Worm (Caenorhabditis elegans) whole organism, late embryonic: ENCODE data around the gene F53H2.1.

Experiments
- ceh-2 ChIP-seq: sonication (generic microtip); optimal IDR thresholded peaks from 2 replicates; lab custom pipeline; 2016; ENCODE audit warnings: missing genotype, missing genetic modification characterization, missing compliant biosample characterization
- ceh-22 ChIP-seq: sonication (generic microtip); optimal IDR thresholded peaks from 2 replicates; lab custom pipeline; 2017; ENCODE audit warnings: missing biosample characterization, missing genetic modification characterization
- ceh-31 ChIP-seq: sonication (generic microtip); optimal IDR thresholded peaks from 2 replicates; lab custom pipeline; 2016; ENCODE audit warnings: missing genetic modification characterization, missing compliant biosample characterization
- ceh-45 ChIP-seq: fragments of 200-800 bp; sonication (Bioruptor generic); IDR thresholded peaks from 2 replicates; pipeline ENCODE4 v1.3.6; 2022; ENCODE audit warnings: missing genetic modification reagents, missing genetic modification characterization, missing compliant biosample characterization
- ceh-48 ChIP-seq: sonication (generic microtip); optimal IDR thresholded peaks from 2 replicates; lab custom pipeline; 2016; ENCODE audit warnings: missing genetic modification characterization, inconsistent platforms, missing compliant biosample characterization
- ceh-6 ChIP-seq: fragments of 200-800 bp; sonication (Bioruptor generic); optimal IDR thresholded peaks from 2 replicates; lab custom pipeline; 2018; ENCODE audit warnings: mild to moderate bottlenecking, missing genetic modification characterization, missing compliant biosample characterization
- lin-11 ChIP-seq: fragments of 200-800 bp; sonication (Bioruptor generic); optimal IDR thresholded peaks from 2 replicates; lab custom pipeline; 2018; ENCODE audit warnings: mild to moderate bottlenecking, missing genetic modification characterization, missing compliant biosample characterization
- nhr-11 ChIP-seq: fragments of 150-350 bp; optimal IDR thresholded peaks from 2 replicates; lab custom pipeline; 2014; ENCODE audit warnings: missing biosample characterization, missing genetic modification characterization
- npax-4 ChIP-seq: sonication (generic microtip); optimal IDR thresholded peaks from 2 replicates; lab custom pipeline; 2016; ENCODE audit warnings: missing genetic modification characterization, missing compliant biosample characterization
- pha-2 ChIP-seq: sonication (generic microtip); optimal IDR thresholded peaks from 2 replicates; lab custom pipeline; 2017; ENCODE audit warnings: mild to moderate bottlenecking, missing genetic modification characterization, missing compliant biosample characterization
- pha-4 ChIP-seq: fragments of 150-350 bp; optimal IDR thresholded peaks from 2 replicates; lab custom pipeline; 2018; ENCODE audit warnings: missing biosample characterization, missing genetic modification reagents, missing genetic modification characterization
- sox-4 ChIP-seq: sonication (generic microtip); optimal IDR thresholded peaks from 2 replicates; lab custom pipeline; 2017; ENCODE audit warnings: mild to moderate bottlenecking, missing genetic modification characterization, inconsistent platforms, missing compliant biosample characterization

F53H2.1 gene

ce11 chrV:20425183-20425400 is 37.6 kb downstream of the F53H2.1 start, which contains the start of the genes fce-2 and F48F5.8:
TSS of gene fce-2 (plus strand) at chrV:20425301.
TSS of gene F48F5.8 (plus strand) at chrV:20425342.
- TF ChIP-seq npax-4 (tag; lab: Kevin White, UChicago): no peak
- no peak for TF ChIP-seq ceh-22
- TF ChIP-seq lin-11 (tag; lab: Kevin White, UChicago): no peak
- TF ChIP-seq ceh-31 (tag; lab: Kevin White, UChicago): no peak
- no peak for TF ChIP-seq nhr-11 (tag; lab: Kevin White, UChicago)
- no peak for TF ChIP-seq pha-4
- no peak for TF ChIP-seq ceh-2 (tag; lab: Kevin White, UChicago)
- no peak for TF ChIP-seq ceh-48 (tag; lab: Kevin White, UChicago)
- TF ChIP-seq ceh-45 (GFP tag; lab: Robert Waterston, UW): no peak
- no peak for TF ChIP-seq sox-4
- TF ChIP-seq ceh-6 (GFP tag; lab: Kevin White, UChicago): no peak

ce11 chrV:20431390-20431789 is 43.9 kb downstream of the F53H2.1 start:
- peak; percentile 54 for TF ChIP-seq pha-2 (tag; lab: Kevin White, UChicago)
